Worm (Caenorhabditis elegans) whole organism, L4/young adult: ENCODE results near the gene R05G6.5.
A peak's percentile ranks its signal among the peaks of the same experiment; 100 is the strongest.

Experiments used
- W03F9.2 ChIP-seq: fragments of 150-350 bp; optimal IDR thresholded peaks from 2 replicates; lab custom pipeline; 2014; ENCODE audit warnings: missing biosample characterization, missing genetic modification characterization
- dao-5 ChIP-seq: sonication (generic microtip); optimal IDR thresholded peaks from 2 replicates; lab custom pipeline; 2016; ENCODE audit warnings: missing genotype, missing genetic modification characterization, moderate library complexity, missing compliant biosample characterization
- him-1 ChIP-seq: sonication (generic microtip); optimal IDR thresholded peaks from 2 replicates; lab custom pipeline; 2016; ENCODE audit warnings: missing genotype, missing genetic modification reagents, missing genetic modification characterization, missing compliant biosample characterization

- TF ChIP-seq dao-5 (no peak), W03F9.2 (tag; lab: Kevin White, UChicago) (peak; percentile 9), him-1 (tag; lab: Kevin White, UChicago) (no peak)
Observed at ce11 chrIV:7549844-7550243, 41.7 kb downstream of the R05G6.5 start.
